Worm (Caenorhabditis elegans): ENCODE data around the gene bcmo-1.

DNA sequence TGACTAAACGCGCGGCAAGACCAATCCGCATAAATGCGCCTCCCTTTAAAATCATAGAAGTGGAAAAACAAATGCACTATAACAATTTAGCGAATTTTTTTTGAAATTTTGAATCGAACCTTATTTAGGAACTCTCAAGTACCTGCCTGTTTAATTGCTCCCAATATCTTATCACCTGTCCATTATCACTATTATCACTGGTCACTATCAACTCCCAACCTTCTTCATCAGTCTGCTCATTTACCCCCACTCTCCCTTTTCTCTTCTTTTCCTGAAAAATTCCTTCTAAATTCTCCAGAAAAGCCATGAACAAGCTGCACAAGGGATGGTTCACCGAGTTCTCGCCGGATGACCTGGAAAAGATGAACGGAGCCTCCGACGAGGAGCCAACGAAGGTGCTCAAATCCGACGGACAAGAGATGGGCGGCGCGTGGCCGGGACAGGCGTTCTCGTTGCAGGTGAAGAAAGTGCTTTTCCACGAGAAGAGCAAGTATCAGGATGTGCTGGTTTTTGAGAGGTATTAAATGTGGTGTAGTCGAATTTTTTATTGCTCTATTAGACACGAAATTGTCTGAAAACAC lies 23.8 kb upstream of the bcmo-1 start, which contains the start of gene spds-1:
- TF ChIP-seq pqm-1 (tag; optimal IDR thresholded peaks at IDR 0.05) (peak; percentile 28), nhr-237 (tag; optimal IDR thresholded peaks at IDR 0.05) (no peak), fos-1 (tag; optimal IDR thresholded peaks at IDR 0.05) (no peak), ceh-28 (tag; optimal IDR thresholded peaks at IDR 0.05) (no peak)

All from whole organism, L3 larva.